Worm (Caenorhabditis elegans) whole organism, late embryonic: ENCODE data around the gene plc-2.

Experiments used
- ama-1 ChIP-seq: fragments of 150-350 bp; optimal IDR thresholded peaks from 2 replicates; lab custom pipeline; 2014
- ceh-14 ChIP-seq: sonication (generic microtip); optimal IDR thresholded peaks from 2 replicates; lab custom pipeline; 2016; ENCODE audit warnings: missing genotype, missing genetic modification characterization, missing compliant biosample characterization
- che-1 ChIP-seq: sonication (generic microtip); optimal IDR thresholded peaks from 2 replicates; lab custom pipeline; 2016; ENCODE audit warnings: mild to moderate bottlenecking, missing genetic modification characterization, missing compliant biosample characterization
- fkh-10 ChIP-seq: fragments of 150-350 bp; optimal IDR thresholded peaks from 2 replicates; lab custom pipeline; 2014; ENCODE audit warnings: missing biosample characterization, missing genetic modification reagents, missing genetic modification characterization
- hlh-13 ChIP-seq: fragments of 200-800 bp; sonication (Bioruptor generic); optimal IDR thresholded peaks from 2 replicates; lab custom pipeline; 2018; ENCODE audit warnings: mild to moderate bottlenecking, missing genetic modification characterization, missing compliant biosample characterization
- nfya-1 ChIP-seq: sonication (generic microtip); optimal IDR thresholded peaks from 2 replicates; lab custom pipeline; 2017; ENCODE audit warnings: missing genetic modification characterization, mild to moderate bottlenecking, missing compliant biosample characterization, antibody characterized with exemption, moderate library complexity
- pag-3 ChIP-seq: sonication (generic microtip); optimal IDR thresholded peaks from 2 replicates; lab custom pipeline; 2016; ENCODE audit warnings: missing compliant biosample characterization, missing genetic modification characterization, borderline replicate concordance
- pqm-1 ChIP-seq: sonication (generic microtip); optimal IDR thresholded peaks from 2 replicates; lab custom pipeline; 2016; ENCODE audit warnings: missing genetic modification characterization, missing compliant biosample characterization
- unc-55 ChIP-seq: sonication (generic microtip); optimal IDR thresholded peaks from 2 replicates; lab custom pipeline; 2017; ENCODE audit warnings: missing biosample characterization, missing genetic modification reagents, missing genetic modification characterization

ce11 chrV:15152010-15152409 is 40.4 kb upstream of the plc-2 start:
- TF ChIP-seq pqm-1: no peak
- no peak for TF ChIP-seq unc-55 (GFP tag; lab: Kevin White, UChicago)
- no peak for TF ChIP-seq hlh-13 (GFP tag; lab: Kevin White, UChicago)
- no peak for TF ChIP-seq fkh-10 (GFP tag; lab: Kevin White, UChicago)
- TF ChIP-seq ama-1 (lab: Kevin White, UChicago): no peak
- no peak for TF ChIP-seq nfya-1 (tag; lab: Kevin White, UChicago)
- no peak for TF ChIP-seq che-1
- no peak for TF ChIP-seq ceh-14
- TF ChIP-seq pag-3 (tag; lab: Kevin White, UChicago): no peak
